Fruit fly (Drosophila melanogaster): ENCODE data around the gene Eig71Ee.

Eig71Ee gene

DNA sequence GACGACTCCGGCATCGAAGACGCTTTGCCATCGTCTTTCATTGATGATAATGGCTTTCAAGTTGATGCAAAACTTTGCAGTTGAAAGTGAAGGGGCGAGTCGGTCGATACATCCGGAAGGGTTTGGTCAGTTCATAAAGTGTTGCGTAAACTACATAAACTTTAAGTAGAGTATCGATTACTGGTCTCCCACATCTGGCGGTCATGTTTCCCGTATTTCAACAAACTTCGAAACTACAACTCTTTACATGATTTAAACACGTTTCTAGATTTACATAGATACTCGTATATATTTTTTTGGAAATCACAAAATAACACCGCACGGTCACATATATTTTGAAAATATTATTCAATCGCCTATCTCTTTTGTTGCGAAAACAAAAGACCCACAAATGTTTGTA is 32.0 kb upstream of the Eig71Ee start, which contains the start of gene CG34452 (continued):
- TF ChIP-seq CG17568 (GFP tag; optimal IDR thresholded peaks at IDR 0.05) (no peak), gsb (GFP tag; IDR thresholded peaks at IDR 0.05) (no peak), klu (GFP tag; IDR thresholded peaks at IDR 0.05) (no peak), CG14441 (GFP tag; IDR thresholded peaks at IDR 0.05) (no peak), cg (GFP tag; optimal IDR thresholded peaks at IDR 0.05) (no peak)

DNA sequence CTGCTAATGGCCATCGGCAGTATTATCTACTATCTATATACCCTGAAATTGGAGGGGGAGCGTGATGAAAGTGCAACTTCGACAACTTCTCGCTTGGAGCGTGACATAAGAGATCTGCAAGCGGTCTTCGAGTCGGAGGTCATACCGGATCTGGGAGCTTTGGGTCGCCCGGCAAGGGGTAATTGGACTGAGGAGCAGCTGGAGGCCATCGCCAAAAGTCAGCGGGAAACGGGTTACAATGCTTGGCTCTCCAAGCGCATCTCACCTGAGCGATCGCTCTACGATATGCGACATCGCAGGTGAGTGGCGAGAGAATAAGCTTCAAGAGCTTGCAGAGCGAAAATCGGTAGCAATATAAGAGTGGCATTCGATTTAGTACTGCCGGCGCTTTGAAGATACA is 28.2 kb upstream of the Eig71Ee start:
- TF ChIP-seq stc (GFP tag; IDR thresholded peaks at IDR 0.05): 0 out of 2 replicates have a peak, but pooled peaks have one; percentile 14
- no peak for TF ChIP-seq CG4617 (GFP tag; optimal IDR thresholded peaks at IDR 0.05; ENCODE audit: borderline replicate concordance)
- TF ChIP-seq sd (tag; optimal IDR thresholded peaks at IDR 0.05): no peak
- TF ChIP-seq CG4820 (GFP tag; optimal IDR thresholded peaks at IDR 0.05): no peak
- TF ChIP-seq CG9437 (GFP tag; optimal IDR thresholded peaks at IDR 0.05): no peak
- no peak for TF ChIP-seq CG8359 (GFP tag; optimal IDR thresholded peaks at IDR 0.05; ENCODE audit: borderline replicate concordance)
- 0 out of 3 replicates have a peak, but pooled peaks have one; percentile 24 for TF ChIP-seq CG34422 (GFP tag; IDR thresholded peaks at IDR 0.05)
- TF ChIP-seq CG1024 (GFP tag; IDR thresholded peaks at IDR 0.05): no peak
- TF ChIP-seq so (GFP tag; IDR thresholded peaks at IDR 0.05): 0 out of 3 replicates have a peak, but pooled peaks have one; percentile 25
- no peak for TF ChIP-seq gsb-n (tag; optimal IDR thresholded peaks at IDR 0.05)
- no peak for TF ChIP-seq Fer3 (tag; optimal IDR thresholded peaks at IDR 0.05)
- TF ChIP-seq Pdp1 (GFP tag; optimal IDR thresholded peaks at IDR 0.05): peak in 1 of 2 experiments; percentile 38
- TF ChIP-seq mirr (GFP tag; optimal IDR thresholded peaks at IDR 0.05): no peak
- no peak for TF ChIP-seq CG10366 (GFP tag; IDR thresholded peaks at IDR 0.05)
- peak in 1 of 2 experiments; percentile 56 for TF ChIP-seq Hr78 (GFP tag; optimal IDR thresholded peaks at IDR 0.05)
- TF ChIP-seq chinmo (GFP tag; IDR thresholded peaks at IDR 0.05; ENCODE audit: partially characterized antibody): peak; percentile 74; the same call in 1 of the 4 replicates
- no peak for TF ChIP-seq GATAe (GFP tag; conservative IDR thresholded peaks at IDR 0.05)
- TF ChIP-seq CG12219 (GFP tag; optimal IDR thresholded peaks at IDR 0.05): no peak
- no peak for TF ChIP-seq Jarid2 (GFP tag; optimal IDR thresholded peaks at IDR 0.05)
- peak; percentile 40 to 51 for TF ChIP-seq Trl (optimal IDR thresholded peaks at IDR 0.05)
- TF ChIP-seq Trl (GFP tag; optimal IDR thresholded peaks at IDR 0.05): no peak
- no peak for TF ChIP-seq tap (tag; optimal IDR thresholded peaks at IDR 0.05)
- TF ChIP-seq ftz-f1 (GFP tag; optimal IDR thresholded peaks at IDR 0.05): peak; percentile 9
- peak; percentile 85 for TF ChIP-seq CG12769 (tag; optimal IDR thresholded peaks at IDR 0.05)
- TF ChIP-seq CG33213 (GFP tag; optimal IDR thresholded peaks at IDR 0.05): no peak
- TF ChIP-seq ara (GFP tag; IDR thresholded peaks at IDR 0.05): peak; percentile 41; the same call in 1 of the 2 replicates
- no peak for TF ChIP-seq twi (tag; optimal IDR thresholded peaks at IDR 0.05)
- TF ChIP-seq caup (GFP tag; optimal IDR thresholded peaks at IDR 0.05; ENCODE audit: severe bottlenecking): no peak
- TF ChIP-seq CoRest (tag; optimal IDR thresholded peaks at IDR 0.05): no peak
- TF ChIP-seq z (GFP tag; IDR thresholded peaks at IDR 0.05): no peak
- TF ChIP-seq tgo (GFP tag; IDR thresholded peaks at IDR 0.05): no peak
- peak; percentile 5 for TF ChIP-seq sens (GFP tag)
- TF ChIP-seq Sox100B (GFP tag; optimal IDR thresholded peaks at IDR 0.05): no peak
- TF ChIP-seq knrl (GFP tag; IDR thresholded peaks at IDR 0.05; ENCODE audit: partially characterized antibody): 0 out of 3 replicates have a peak, but pooled peaks have one; percentile 29
- no peak for TF ChIP-seq C15 (GFP tag; IDR thresholded peaks at IDR 0.05)
- TF ChIP-seq tio (GFP tag; optimal IDR thresholded peaks at IDR 0.05): no peak
